Fruit fly (Drosophila melanogaster) whole organism, embryonic: ENCODE measurements around the gene hook.

Experiments
- C15 ChIP-seq: fragments of 200-800 bp; sonication (Bioruptor generic); IDR thresholded peaks from 3 replicates; pipeline ENCODE4 v1.3.6; 2022; ENCODE audit warnings: missing biosample characterization, missing genetic modification characterization
- CG10267 ChIP-seq: fragments of 200-800 bp; sonication (Bioruptor generic); optimal IDR thresholded peaks from 2 replicates; lab custom pipeline; 2018; ENCODE audit warnings: missing biosample characterization, mild to moderate bottlenecking, missing genetic modification characterization, moderate library complexity
- CG11398 ChIP-seq: fragments of 200-800 bp; sonication (Bioruptor generic); optimal IDR thresholded peaks from 2 replicates; lab custom pipeline; 2016; ENCODE audit warnings: missing biosample characterization, missing genetic modification characterization
- CG13287 ChIP-seq: fragments of 200-800 bp; sonication (Bioruptor generic); IDR thresholded peaks from 2 replicates; pipeline ENCODE4 v1.3.6; 2022; ENCODE audit warnings: missing biosample characterization, missing genetic modification characterization; ENCODE audit not compliant: partially characterized antibody
- CG13296 ChIP-seq: fragments of 200-800 bp; sonication (Bioruptor generic); optimal IDR thresholded peaks from 3 replicates; lab custom pipeline; 2018; ENCODE audit warnings: missing biosample characterization, mild to moderate bottlenecking, missing genetic modification characterization
- CG14050 ChIP-seq: fragments of 200-800 bp; sonication (Bioruptor generic); IDR thresholded peaks from 3 replicates; pipeline ENCODE4 v1.3.6; 2022; ENCODE audit warnings: missing biosample characterization, missing genetic modification characterization
- CG16813 ChIP-seq: fragments of 200-800 bp; sonication (Bioruptor generic); IDR thresholded peaks from 3 replicates; pipeline ENCODE4 v1.3.6; 2022; ENCODE audit warnings: missing biosample characterization, missing genetic modification characterization; ENCODE audit not compliant: partially characterized antibody
- CG17385 ChIP-seq: fragments of 200-800 bp; sonication (Bioruptor generic); optimal IDR thresholded peaks from 3 replicates; lab custom pipeline; 2018; ENCODE audit warnings: missing biosample characterization, mild to moderate bottlenecking, missing genetic modification characterization
- CG17829 ChIP-seq: fragments of 200-800 bp; optimal IDR thresholded peaks from 2 replicates; lab custom pipeline; 2019; ENCODE audit warnings: missing biosample characterization, mild to moderate bottlenecking, missing genetic modification characterization, moderate library complexity
- CG18599 ChIP-seq: fragments of 200-800 bp; sonication (Bioruptor generic); optimal IDR thresholded peaks from 3 replicates; lab custom pipeline; 2017; ENCODE audit warnings: missing biosample characterization, missing genetic modification characterization, mild to moderate bottlenecking, moderate library complexity, missing genetic modification reagents
- CG2116 ChIP-seq: fragments of 200-800 bp; sonication (Bioruptor generic); optimal IDR thresholded peaks from 3 replicates; lab custom pipeline; 2018; ENCODE audit warnings: missing biosample characterization, mild to moderate bottlenecking, missing genetic modification characterization
- CG2202 ChIP-seq: fragments of 200-800 bp; sonication (Bioruptor generic); optimal IDR thresholded peaks from 2 replicates; lab custom pipeline; 2018; ENCODE audit warnings: missing biosample characterization, mild to moderate bottlenecking, missing genetic modification characterization
- CG2678 ChIP-seq: fragments of 200-800 bp; sonication (Bioruptor generic); optimal IDR thresholded peaks from 3 replicates; lab custom pipeline; 2019; ENCODE audit warnings: missing biosample characterization, mild to moderate bottlenecking, missing genetic modification characterization, moderate library complexity
- CG2712 ChIP-seq: fragments of 200-800 bp; optimal IDR thresholded peaks from 3 replicates; lab custom pipeline; 2019; ENCODE audit warnings: missing biosample characterization, mild to moderate bottlenecking, missing genetic modification characterization, moderate library complexity
- CG3065 ChIP-seq: fragments of 200-800 bp; sonication (Bioruptor generic); optimal IDR thresholded peaks from 2 replicates; lab custom pipeline; 2016; ENCODE audit warnings: missing biosample characterization, missing genetic modification characterization
- CG43689 ChIP-seq: fragments of 200-800 bp; sonication (Bioruptor generic); IDR thresholded peaks from 2 replicates; pipeline ENCODE4 v1.3.6; 2022; ENCODE audit warnings: missing biosample characterization, missing genetic modification characterization
- CG4707 ChIP-seq: fragments of 200-800 bp; sonication (Bioruptor generic); optimal IDR thresholded peaks from 2 replicates; lab custom pipeline; 2018; ENCODE audit warnings: missing biosample characterization, mild to moderate bottlenecking, missing genetic modification characterization, moderate library complexity
- CG6791 ChIP-seq: fragments of 200-800 bp; sonication (Bioruptor generic); IDR thresholded peaks from 3 replicates; pipeline ENCODE4 v1.3.6; 2022; ENCODE audit warnings: missing biosample characterization, missing genetic modification characterization; ENCODE audit not compliant: partially characterized antibody
- CG7372 ChIP-seq: fragments of 200-800 bp; sonication (Bioruptor generic); IDR thresholded peaks from 2 replicates; pipeline ENCODE4 v1.3.6; 2022; ENCODE audit warnings: missing biosample characterization, missing genetic modification characterization
- CG7786 ChIP-seq: fragments of 200-800 bp; sonication (Bioruptor generic); optimal IDR thresholded peaks from 2 replicates; lab custom pipeline; 2016; ENCODE audit warnings: missing biosample characterization, missing genetic modification characterization
- CG8089 ChIP-seq: fragments of 200-800 bp; sonication (Bioruptor generic); optimal IDR thresholded peaks from 3 replicates; lab custom pipeline; 2016; ENCODE audit warnings: missing biosample characterization, missing genetic modification characterization
- CG9932 ChIP-seq: fragments of 200-800 bp; sonication (Bioruptor generic); IDR thresholded peaks from 2 replicates; pipeline ENCODE4 v1.3.6; 2022; ENCODE audit warnings: missing biosample characterization, missing genetic modification characterization
- CHES-1-like ChIP-seq: fragments of 200-800 bp; sonication (Bioruptor generic); optimal IDR thresholded peaks from 2 replicates; lab custom pipeline; 2016; ENCODE audit warnings: missing biosample characterization, missing genetic modification characterization
- CTCF ChIP-seq: fragments of 200-800 bp; sonication (Bioruptor generic); optimal IDR thresholded peaks from 2 replicates; lab custom pipeline; 2017; ENCODE audit warnings: missing biosample characterization, mild to moderate bottlenecking, missing genetic modification characterization, moderate library complexity
- D19B ChIP-seq: fragments of 200-800 bp; sonication (Bioruptor generic); optimal IDR thresholded peaks from 2 replicates; lab custom pipeline; 2017; ENCODE audit warnings: missing biosample characterization, mild to moderate bottlenecking, missing genetic modification characterization
- Dek ChIP-seq: fragments of 200-800 bp; sonication (Bioruptor generic); optimal IDR thresholded peaks from 3 replicates; lab custom pipeline; 2019; ENCODE audit warnings: missing biosample characterization, mild to moderate bottlenecking, missing genetic modification characterization, moderate library complexity
- Dip2 ChIP-seq: fragments of 200-800 bp; sonication (Bioruptor generic); IDR thresholded peaks from 2 replicates; pipeline ENCODE4 v1.3.6; 2022; ENCODE audit warnings: missing biosample characterization, missing genetic modification characterization
- Dref ChIP-seq: fragments of 200-800 bp; sonication (Bioruptor generic); IDR thresholded peaks from 2 replicates; pipeline ENCODE4 v1.3.6; 2022; ENCODE audit warnings: missing biosample characterization, missing genetic modification characterization
- Drgx ChIP-seq: fragments of 200-800 bp; sonication (Bioruptor generic); IDR thresholded peaks from 2 replicates; pipeline ENCODE4 v1.3.6; 2022; ENCODE audit warnings: missing biosample characterization, missing genetic modification characterization
- ERR ChIP-seq: fragments of 200-800 bp; sonication (Bioruptor generic); optimal IDR thresholded peaks from 2 replicates; lab custom pipeline; 2016; ENCODE audit warnings: missing biosample characterization, missing genetic modification characterization
- Eip74EF ChIP-seq, 2 experiments: fragments of 200-800 bp in 1 of 2; fragments of >200 bp in 1 of 2; sonication (Bioruptor generic) in 1 of 2; optimal IDR thresholded peaks; 2 replicates each; lab custom pipeline; 2017 to 2019; ENCODE audit warnings: missing biosample characterization in 2 of 2, missing genetic modification characterization in 2 of 2, mild to moderate bottlenecking in 1 of 2, moderate library complexity in 1 of 2
- Fer3 ChIP-seq: fragments of 200-800 bp; sonication (Bioruptor generic); optimal IDR thresholded peaks from 2 replicates; lab custom pipeline; 2018; ENCODE audit warnings: missing biosample characterization, mild to moderate bottlenecking, missing genetic modification characterization, moderate library complexity
- Hmx ChIP-seq: fragments of 200-800 bp; sonication (Bioruptor generic); optimal IDR thresholded peaks from 2 replicates; lab custom pipeline; 2016; ENCODE audit warnings: missing biosample characterization, missing genetic modification characterization
- Hr51 ChIP-seq, 2 experiments: fragments of 200-800 bp; sonication (Bioruptor generic); optimal IDR thresholded peaks; 2 replicates in 1 of 2; 3 replicates in 1 of 2; lab custom pipeline; 2016 to 2018; ENCODE audit warnings: missing biosample characterization in 2 of 2, missing genetic modification characterization in 2 of 2, mild to moderate bottlenecking in 1 of 2, moderate library complexity in 1 of 2
- Jarid2 ChIP-seq: fragments of 200-800 bp; sonication (Bioruptor generic); optimal IDR thresholded peaks from 3 replicates; lab custom pipeline; 2017; ENCODE audit warnings: mild to moderate bottlenecking, missing biosample characterization, missing genetic modification reagents, missing genetic modification characterization
- Kr ChIP-seq: fragments of 200-800 bp; sonication (Bioruptor generic); optimal IDR thresholded peaks from 2 replicates; lab custom pipeline; 2017; ENCODE audit warnings: missing biosample characterization, mild to moderate bottlenecking, missing genetic modification characterization
- Lhr ChIP-seq: fragments of 200-800 bp; sonication (Bioruptor generic); optimal IDR thresholded peaks from 3 replicates; lab custom pipeline; 2017; ENCODE audit warnings: mild to moderate bottlenecking, missing biosample characterization, missing genetic modification reagents, missing genetic modification characterization
- Lim3 ChIP-seq: fragments of 200-800 bp; sonication (Bioruptor generic); IDR thresholded peaks from 2 replicates; pipeline ENCODE4 v1.3.6; 2022; ENCODE audit warnings: missing biosample characterization, missing genetic modification characterization
- Nf-YC ChIP-seq: fragments of 200-800 bp; optimal IDR thresholded peaks from 3 replicates; lab custom pipeline; 2019; ENCODE audit warnings: missing biosample characterization, mild to moderate bottlenecking, missing genetic modification characterization, moderate library complexity
- ap ChIP-seq: fragments of 200-800 bp; sonication (Bioruptor generic); IDR thresholded peaks from 2 replicates; pipeline ENCODE4 v1.3.6; 2022; ENCODE audit warnings: missing biosample characterization, missing genetic modification characterization
- ase ChIP-seq: fragments of 200-800 bp; sonication (Bioruptor generic); IDR thresholded peaks from 3 replicates; pipeline ENCODE4 v1.3.6; 2022; ENCODE audit warnings: missing biosample characterization, missing genetic modification characterization
- bsh ChIP-seq, 2 experiments: fragments of 200-800 bp; sonication (Bioruptor generic); optimal IDR thresholded peaks; 2 replicates each; lab custom pipeline; 2017 to 2018; ENCODE audit warnings: mild to moderate bottlenecking in 2 of 2, missing biosample characterization in 2 of 2, missing genetic modification characterization in 2 of 2, moderate library complexity in 1 of 2
- cato ChIP-seq: fragments of 200-800 bp; sonication (Bioruptor generic); optimal IDR thresholded peaks from 2 replicates; lab custom pipeline; 2016; ENCODE audit warnings: missing biosample characterization, missing genetic modification characterization, borderline replicate concordance
- chn ChIP-seq: fragments of 200-800 bp; sonication (Bioruptor generic); optimal IDR thresholded peaks from 2 replicates; lab custom pipeline; 2016; ENCODE audit warnings: missing biosample characterization, missing genetic modification characterization
- dmrt11E ChIP-seq: fragments of 200-800 bp; sonication (Bioruptor generic); optimal IDR thresholded peaks from 3 replicates; lab custom pipeline; 2018; ENCODE audit warnings: missing biosample characterization, mild to moderate bottlenecking, missing genetic modification characterization, moderate library complexity
- gsb-n ChIP-seq: fragments of 200-800 bp; sonication (Bioruptor generic); optimal IDR thresholded peaks from 3 replicates; lab custom pipeline; 2018; ENCODE audit warnings: missing biosample characterization, mild to moderate bottlenecking, missing genetic modification characterization
- lov ChIP-seq, 2 experiments: fragments of 200-800 bp in 1 of 2; fragments of >200 bp in 1 of 2; sonication (Bioruptor generic) in 1 of 2; IDR thresholded peaks in 1 of 2; optimal IDR thresholded peaks in 1 of 2; 2 replicates in 1 of 2; 3 replicates in 1 of 2; pipeline versions ENCODE4 v1.3.6 to Lab custom; 2017 to 2022; ENCODE audit warnings: missing biosample characterization in 1 of 2, missing genetic modification characterization in 1 of 2
- odd ChIP-seq: fragments of 200-800 bp; sonication (Bioruptor generic); optimal IDR thresholded peaks from 2 replicates; lab custom pipeline; 2017; ENCODE audit warnings: missing biosample characterization, mild to moderate bottlenecking, missing genetic modification characterization
- ranshi ChIP-seq: fragments of 200-800 bp; sonication (Bioruptor generic); IDR thresholded peaks from 2 replicates; pipeline ENCODE4 v1.3.6; 2022; ENCODE audit warnings: missing biosample characterization, missing genetic modification characterization
- ro ChIP-seq: fragments of 200-800 bp; sonication (Bioruptor generic); IDR thresholded peaks from 2 replicates; pipeline ENCODE4 v1.3.6; 2022; ENCODE audit warnings: missing biosample characterization, missing genetic modification characterization
- row ChIP-seq: fragments of 200-800 bp; sonication (Bioruptor generic); IDR thresholded peaks from 3 replicates; pipeline ENCODE4 v1.3.6; 2022; ENCODE audit warnings: missing biosample characterization, missing genetic modification characterization

Gene hook

DNA sequence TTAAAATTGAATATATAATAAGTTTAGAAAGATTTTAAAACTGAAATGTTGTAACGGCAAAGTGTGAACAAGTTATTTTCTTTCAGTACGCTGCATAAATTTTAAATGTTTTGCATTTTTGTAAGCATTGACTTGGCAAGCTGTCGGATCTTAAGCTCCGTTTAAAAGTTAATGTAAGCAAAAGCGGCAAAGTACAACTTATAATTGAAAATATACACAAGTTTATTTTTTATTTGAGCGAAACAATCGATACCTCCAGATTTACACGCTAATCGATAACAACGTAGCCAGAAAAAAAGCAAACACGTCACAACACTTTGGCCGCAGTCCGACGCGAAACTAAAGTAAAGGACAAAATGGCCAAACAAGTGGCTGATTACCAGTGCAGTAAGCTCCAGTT, 8.3 kb upstream of the hook start, which contains the start of gene Catsup (continued):
- TF ChIP-seq CG10267 (tag; lab: Kevin White, UChicago) = peak; percentile 33
- no peak for TF ChIP-seq CG3065 (GFP tag; lab: Kevin White, UChicago)
- no peak for TF ChIP-seq Lim3 (GFP tag; lab: Robert Waterston, UW)
- TF ChIP-seq chn (GFP tag; lab: Kevin White, UChicago) = no peak
- TF ChIP-seq Fer3 (tag; lab: Kevin White, UChicago) = no peak
- TF ChIP-seq ranshi (GFP tag; lab: Robert Waterston, UW) = no peak
- TF ChIP-seq CG6791 (GFP tag; lab: Robert Waterston, UW) = peak; percentile 76
- TF ChIP-seq ERR (GFP tag; lab: Kevin White, UChicago) = no peak
- no peak for TF ChIP-seq CTCF
- no peak for TF ChIP-seq ap (GFP tag; lab: Robert Waterston, UW)
- TF ChIP-seq CG2678 (tag; lab: Kevin White, UChicago) = no peak
- TF ChIP-seq Eip74EF (GFP tag; optimal IDR thresholded peaks at IDR 0.05; lab: Kevin White, UChicago) = no peak
- TF ChIP-seq CG14050 (GFP tag; lab: Robert Waterston, UW) = no peak
- TF ChIP-seq CG13287 (GFP tag; lab: Robert Waterston, UW) = peak; percentile 84
- TF ChIP-seq dmrt11E = no peak
- no peak for TF ChIP-seq Kr
- TF ChIP-seq Dref = peak; percentile 69
- peak; percentile 74 for TF ChIP-seq CG2116
- TF ChIP-seq C15 = no peak
- TF ChIP-seq bsh (GFP tag; optimal IDR thresholded peaks at IDR 0.05; lab: Kevin White, UChicago) = no peak
- TF ChIP-seq Jarid2 (GFP tag; lab: Kevin White, UChicago) = no peak
- no peak for TF ChIP-seq Dek
- TF ChIP-seq Dip2 (GFP tag; lab: Robert Waterston, UW) = no peak
- TF ChIP-seq CG8089 (GFP tag; lab: Kevin White, UChicago) = no peak
- TF ChIP-seq CG7372 (GFP tag; lab: Robert Waterston, UW) = no peak
- no peak for TF ChIP-seq gsb-n (tag; lab: Kevin White, UChicago)
- TF ChIP-seq CG17829 (tag; lab: Kevin White, UChicago) = no peak
- no peak for TF ChIP-seq CG17385
- no peak for TF ChIP-seq ase (GFP tag; lab: Robert Waterston, UW)
- TF ChIP-seq lov (optimal IDR thresholded peaks at IDR 0.05; lab: Kevin White, UChicago) = no peak
- no peak for TF ChIP-seq lov (GFP tag; IDR thresholded peaks at IDR 0.05; lab: Robert Waterston, UW)
- TF ChIP-seq cato (GFP tag; lab: Kevin White, UChicago) = no peak
- TF ChIP-seq Nf-YC = no peak
- no peak for TF ChIP-seq odd (GFP tag; lab: Kevin White, UChicago)
- no peak for TF ChIP-seq D19B (GFP tag; lab: Kevin White, UChicago)
- TF ChIP-seq Hr51 (GFP tag; optimal IDR thresholded peaks at IDR 0.05; lab: Kevin White, UChicago) = no peak
- TF ChIP-seq CG4707 = no peak
- no peak for TF ChIP-seq CG2712
- peak; percentile 14; the same call in 1 of the 3 replicates for TF ChIP-seq row (GFP tag; lab: Robert Waterston, UW)
- TF ChIP-seq CG2202 = no peak
- TF ChIP-seq Lhr (GFP tag; lab: Kevin White, UChicago) = no peak
- TF ChIP-seq CG16813 (GFP tag; lab: Robert Waterston, UW) = peak; percentile 63; the same call in 2 of the 3 replicates
- TF ChIP-seq Hmx (GFP tag; lab: Kevin White, UChicago) = no peak
- no peak for TF ChIP-seq CG7786 (GFP tag; lab: Kevin White, UChicago)
- no peak for TF ChIP-seq CG18599 (GFP tag; lab: Kevin White, UChicago)
- TF ChIP-seq CG13296 (GFP tag; lab: Kevin White, UChicago) = no peak
- TF ChIP-seq CG9932 = no peak
- no peak for TF ChIP-seq CHES-1-like (GFP tag; lab: Kevin White, UChicago)
- TF ChIP-seq CG43689 (GFP tag; lab: Robert Waterston, UW) = no peak
- TF ChIP-seq CG11398 (GFP tag; lab: Kevin White, UChicago) = no peak
- no peak for TF ChIP-seq Drgx (GFP tag; lab: Robert Waterston, UW)
- TF ChIP-seq ro (GFP tag; lab: Robert Waterston, UW) = no peak
